Fruit fly (Drosophila melanogaster) whole organism, embryonic: ENCODE measurements around the gene Svil.

ENCODE experiments used
- Bgb ChIP-seq: fragments of 200-800 bp; sonication (Bioruptor generic); IDR thresholded peaks from 2 replicates; pipeline ENCODE4 v1.3.6; 2022; ENCODE audit warnings: missing biosample characterization, missing genetic modification characterization; ENCODE audit not compliant: partially characterized antibody
- Blimp-1 ChIP-seq: fragments of 200-800 bp; sonication (Bioruptor generic); optimal IDR thresholded peaks from 3 replicates; lab custom pipeline; 2018; ENCODE audit warnings: missing biosample characterization, missing genetic modification characterization, mild to moderate bottlenecking, moderate library complexity, missing genetic modification reagents
- CG1024 ChIP-seq: fragments of 200-800 bp; sonication (Bioruptor generic); IDR thresholded peaks from 2 replicates; pipeline ENCODE4 v1.3.6; 2022; ENCODE audit warnings: missing biosample characterization, missing genetic modification characterization
- CG11504 ChIP-seq: fragments of 200-800 bp; sonication (Bioruptor generic); optimal IDR thresholded peaks from 3 replicates; lab custom pipeline; 2019; ENCODE audit warnings: missing biosample characterization, mild to moderate bottlenecking, missing genetic modification characterization, moderate library complexity
- CG15269 ChIP-seq: fragments of 200-800 bp; sonication (Bioruptor generic); optimal IDR thresholded peaks from 2 replicates; lab custom pipeline; 2018; ENCODE audit warnings: missing biosample characterization, mild to moderate bottlenecking, missing genetic modification characterization, moderate library complexity
- CG15514 ChIP-seq: fragments of 200-800 bp; sonication (Bioruptor generic); optimal IDR thresholded peaks from 3 replicates; lab custom pipeline; 2017; ENCODE audit warnings: missing biosample characterization, missing genetic modification characterization, mild to moderate bottlenecking, moderate library complexity, missing genetic modification reagents
- CG18764 ChIP-seq: fragments of 200-800 bp; sonication (Bioruptor generic); optimal IDR thresholded peaks from 3 replicates; lab custom pipeline; 2016; ENCODE audit warnings: missing biosample characterization, missing genetic modification characterization
- CG30431 ChIP-seq: fragments of 200-800 bp; sonication (Bioruptor generic); optimal IDR thresholded peaks from 2 replicates; lab custom pipeline; 2017; ENCODE audit warnings: missing biosample characterization, missing genetic modification characterization
- CG34422 ChIP-seq: fragments of 200-800 bp; sonication (Bioruptor generic); IDR thresholded peaks from 3 replicates; pipeline ENCODE4 v1.3.6; 2022; ENCODE audit warnings: missing biosample characterization, missing genetic modification characterization
- CG5245 ChIP-seq: fragments of 200-800 bp; sonication (Bioruptor generic); optimal IDR thresholded peaks from 3 replicates; lab custom pipeline; 2016; ENCODE audit warnings: missing biosample characterization, missing genetic modification characterization
- CG7963 ChIP-seq: fragments of 200-800 bp; sonication (Bioruptor generic); IDR thresholded peaks from 3 replicates; pipeline ENCODE4 v1.3.6; 2022; ENCODE audit warnings: missing biosample characterization, missing genetic modification characterization; ENCODE audit not compliant: partially characterized antibody
- CG8089 ChIP-seq: fragments of 200-800 bp; sonication (Bioruptor generic); optimal IDR thresholded peaks from 3 replicates; lab custom pipeline; 2016; ENCODE audit warnings: missing biosample characterization, missing genetic modification characterization
- CG8281 ChIP-seq: fragments of 200-800 bp; sonication (Bioruptor generic); optimal IDR thresholded peaks from 2 replicates; lab custom pipeline; 2018; ENCODE audit warnings: missing biosample characterization, mild to moderate bottlenecking, missing genetic modification characterization, moderate library complexity
- CrebB ChIP-seq: fragments of 200-800 bp; sonication (Bioruptor generic); optimal IDR thresholded peaks from 3 replicates; lab custom pipeline; 2018; ENCODE audit warnings: missing biosample characterization, mild to moderate bottlenecking, missing genetic modification characterization
- Ets65A ChIP-seq: fragments of 200-800 bp; sonication (Bioruptor generic); peaks from one replicate; lab custom pipeline; 2016; ENCODE audit warnings: missing biosample characterization, missing genetic modification characterization
- Fer3 ChIP-seq: fragments of 200-800 bp; sonication (Bioruptor generic); optimal IDR thresholded peaks from 2 replicates; lab custom pipeline; 2018; ENCODE audit warnings: missing biosample characterization, mild to moderate bottlenecking, missing genetic modification characterization, moderate library complexity
- Hr39 ChIP-seq: fragments of >200 bp; optimal IDR thresholded peaks from 2 replicates; lab custom pipeline; 2017
- Hr51 ChIP-seq, 2 experiments: fragments of 200-800 bp; sonication (Bioruptor generic); optimal IDR thresholded peaks; 2 replicates in 1 of 2; 3 replicates in 1 of 2; lab custom pipeline; 2016 to 2018; ENCODE audit warnings: missing biosample characterization in 2 of 2, missing genetic modification characterization in 2 of 2, mild to moderate bottlenecking in 1 of 2, moderate library complexity in 1 of 2
- Lhr ChIP-seq: fragments of 200-800 bp; sonication (Bioruptor generic); optimal IDR thresholded peaks from 3 replicates; lab custom pipeline; 2017; ENCODE audit warnings: mild to moderate bottlenecking, missing biosample characterization, missing genetic modification reagents, missing genetic modification characterization
- Med ChIP-seq: fragments of 200-800 bp; sonication (Bioruptor generic); peaks from one replicate; lab custom pipeline; 2016; ENCODE audit warnings: missing biosample characterization, missing genetic modification characterization, mild to moderate bottlenecking, inconsistent platforms, moderate library complexity
- NC2β ChIP-seq: fragments of 200-800 bp; sonication (Bioruptor generic); optimal IDR thresholded peaks from 2 replicates; lab custom pipeline; 2016; ENCODE audit warnings: missing biosample characterization, missing genetic modification characterization
- Pdp1 ChIP-seq, 2 experiments: fragments of 200-800 bp; sonication (Bioruptor generic); optimal IDR thresholded peaks; 3 replicates each; lab custom pipeline; 2016; ENCODE audit warnings: missing biosample characterization in 2 of 2, missing genetic modification characterization in 2 of 2, mild to moderate bottlenecking in 1 of 2, moderate library complexity in 1 of 2
- Rx ChIP-seq: fragments of 200-800 bp; sonication (Bioruptor generic); IDR thresholded peaks from 2 replicates; pipeline ENCODE4 v1.3.6; 2022; ENCODE audit warnings: missing biosample characterization, missing genetic modification characterization
- Sox100B ChIP-seq: fragments of 200-800 bp; sonication (Bioruptor generic); optimal IDR thresholded peaks from 3 replicates; lab custom pipeline; 2018; ENCODE audit warnings: missing biosample characterization, mild to moderate bottlenecking, missing genetic modification characterization
- Sox102F ChIP-seq: fragments of 200-800 bp; sonication (Bioruptor generic); optimal IDR thresholded peaks from 2 replicates; lab custom pipeline; 2018; ENCODE audit warnings: missing biosample characterization, mild to moderate bottlenecking, missing genetic modification characterization, moderate library complexity
- Sry-β ChIP-seq: fragments of 200-800 bp; sonication (Bioruptor generic); optimal IDR thresholded peaks from 2 replicates; lab custom pipeline; 2018; ENCODE audit warnings: missing biosample characterization, mild to moderate bottlenecking, missing genetic modification characterization, moderate library complexity
- ara ChIP-seq: fragments of 200-800 bp; sonication (Bioruptor generic); IDR thresholded peaks from 2 replicates; pipeline ENCODE4 v1.3.6; 2022; ENCODE audit warnings: missing biosample characterization, missing genetic modification characterization
- bab2 ChIP-seq: fragments of 200-800 bp; sonication (Bioruptor generic); optimal IDR thresholded peaks from 2 replicates; lab custom pipeline; 2016; ENCODE audit warnings: missing biosample characterization, missing genetic modification characterization
- bsh ChIP-seq, 2 experiments: fragments of 200-800 bp; sonication (Bioruptor generic); optimal IDR thresholded peaks; 2 replicates each; lab custom pipeline; 2017 to 2018; ENCODE audit warnings: mild to moderate bottlenecking in 2 of 2, missing biosample characterization in 2 of 2, missing genetic modification characterization in 2 of 2, moderate library complexity in 1 of 2
- cato ChIP-seq: fragments of 200-800 bp; sonication (Bioruptor generic); optimal IDR thresholded peaks from 2 replicates; lab custom pipeline; 2016; ENCODE audit warnings: missing biosample characterization, missing genetic modification characterization, borderline replicate concordance
- gcm ChIP-seq: fragments of 200-800 bp; sonication (Bioruptor generic); optimal IDR thresholded peaks from 2 replicates; lab custom pipeline; 2019; ENCODE audit warnings: missing biosample characterization, mild to moderate bottlenecking, missing genetic modification characterization, moderate library complexity
- gem ChIP-seq: fragments of 200-800 bp; sonication (Bioruptor generic); optimal IDR thresholded peaks from 2 replicates; lab custom pipeline; 2019; ENCODE audit warnings: missing biosample characterization, mild to moderate bottlenecking, missing genetic modification characterization, moderate library complexity
- gsb ChIP-seq: fragments of 200-800 bp; sonication (Bioruptor generic); IDR thresholded peaks from 2 replicates; pipeline ENCODE4 v1.3.6; 2022; ENCODE audit warnings: missing biosample characterization, missing genetic modification characterization
- kni ChIP-seq: fragments of 200-800 bp; sonication (Bioruptor generic); optimal IDR thresholded peaks from 3 replicates; lab custom pipeline; 2017; ENCODE audit warnings: mild to moderate bottlenecking, missing biosample characterization, missing genetic modification reagents, missing genetic modification characterization
- nau ChIP-seq: fragments of 200-800 bp; sonication (Bioruptor generic); optimal IDR thresholded peaks from 3 replicates; lab custom pipeline; 2017; ENCODE audit warnings: missing biosample characterization, mild to moderate bottlenecking, missing genetic modification characterization, missing genetic modification reagents
- nmo ChIP-seq: fragments of 200-800 bp; sonication (Bioruptor generic); optimal IDR thresholded peaks from 2 replicates; lab custom pipeline; 2018; ENCODE audit warnings: missing biosample characterization, mild to moderate bottlenecking, missing genetic modification characterization, moderate library complexity
- oc ChIP-seq: fragments of 200-800 bp; sonication (Bioruptor generic); optimal IDR thresholded peaks from 2 replicates; lab custom pipeline; 2018; ENCODE audit warnings: missing biosample characterization, mild to moderate bottlenecking, missing genetic modification characterization, moderate library complexity
- prd ChIP-seq, 3 experiments: fragments of >200 bp in 2 of 3; fragments of 200-800 bp in 1 of 3; sonication (Bioruptor generic) in 1 of 3; optimal IDR thresholded peaks in 2 of 3; IDR thresholded peaks in 1 of 3; 2 replicates in 2 of 3; 3 replicates in 1 of 3; pipeline versions ENCODE4 v1.3.6 to Lab custom; 2017 to 2022; ENCODE audit warnings: missing biosample characterization in 1 of 3, missing genetic modification characterization in 1 of 3
- sd ChIP-seq: fragments of 200-800 bp; sonication (Bioruptor generic); optimal IDR thresholded peaks from 3 replicates; lab custom pipeline; 2018; ENCODE audit warnings: missing biosample characterization, mild to moderate bottlenecking, missing genetic modification characterization, moderate library complexity
- sqz ChIP-seq: fragments of 200-800 bp; sonication (Bioruptor generic); optimal IDR thresholded peaks from 3 replicates; lab custom pipeline; 2018; ENCODE audit warnings: missing biosample characterization, mild to moderate bottlenecking, missing genetic modification characterization
- unc-4 ChIP-seq: fragments of 200-800 bp; sonication (Bioruptor generic); IDR thresholded peaks from 2 replicates; pipeline ENCODE4 v1.3.6; 2022; ENCODE audit warnings: missing biosample characterization, missing genetic modification characterization; ENCODE audit not compliant: partially characterized antibody
- vvl ChIP-seq: fragments of 200-800 bp; sonication (Bioruptor generic); IDR thresholded peaks from 2 replicates; pipeline ENCODE4 v1.3.6; 2022; ENCODE audit warnings: missing biosample characterization, missing genetic modification characterization

Gene Svil

DNA sequence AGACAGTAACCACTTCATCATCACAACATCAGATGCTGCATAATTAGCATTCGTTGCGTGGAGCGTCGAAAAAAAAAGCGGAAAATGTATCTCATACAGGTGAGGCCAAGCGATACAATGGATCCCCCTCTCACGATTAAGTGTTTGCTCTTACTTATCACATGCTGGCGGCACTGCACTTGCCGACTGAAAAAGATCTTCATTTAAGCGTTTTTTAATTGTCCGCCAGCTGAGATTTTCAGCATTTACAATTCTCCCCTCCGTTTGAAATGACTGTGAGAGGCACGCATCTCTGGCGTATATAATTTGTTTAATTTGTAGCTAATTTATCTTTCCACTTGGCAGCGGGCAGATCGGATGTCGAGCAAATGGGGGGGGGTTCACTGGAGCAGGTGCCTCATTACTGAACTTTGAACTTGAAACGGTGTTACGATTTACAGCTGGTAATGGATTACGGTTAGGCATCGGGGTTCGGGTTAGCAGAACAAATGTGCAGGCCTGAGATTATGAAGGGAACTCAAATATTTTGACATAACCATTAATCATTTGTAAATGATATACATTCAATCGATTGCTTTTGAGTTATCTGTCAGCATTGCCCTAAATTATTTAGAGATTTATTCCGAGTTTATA lies 11.3 kb downstream of the Svil start, which contains the start of gene Mzt1 (continued):
- TF ChIP-seq prd (optimal IDR thresholded peaks at IDR 0.05; lab: Kevin White, UChicago): no peak
- 0 out of 3 replicates have a peak, but pooled peaks have one; percentile 10 for TF ChIP-seq prd (GFP tag; IDR thresholded peaks at IDR 0.05; lab: Robert Waterston, UW)
- TF ChIP-seq sd (tag; lab: Kevin White, UChicago): peak; percentile 10
- no peak for TF ChIP-seq ara (GFP tag; lab: Robert Waterston, UW)

dm6 chr3L:2390889-2391288 lies 13.4 kb downstream of the Svil start, which contains the start of the genes CG32298 and CG32299:
CG32298 (minus strand) TSS chr3L:2390989.
CG32299 (minus strand) TSS chr3L:2390989.
- TF ChIP-seq Lhr (GFP tag; lab: Kevin White, UChicago) (no peak), Hr39 (lab: Kevin White, UChicago) (no peak), gcm (GFP tag; lab: Kevin White, UChicago) (peak; percentile 78)

dm6 chr3L:2392745-2393435 lies 15.4 kb downstream of the Svil start:
- peak; percentile 10 for TF ChIP-seq Sox100B (GFP tag; lab: Kevin White, UChicago)
- TF ChIP-seq gsb (GFP tag; lab: Robert Waterston, UW): no peak
- TF ChIP-seq vvl (GFP tag; lab: Robert Waterston, UW): 0 out of 2 replicates have a peak, but pooled peaks have one; percentile 14
- peak; percentile 2 for TF ChIP-seq oc (tag; lab: Kevin White, UChicago)
- TF ChIP-seq nmo (GFP tag; lab: Kevin White, UChicago): no peak
- TF ChIP-seq CG8089 (GFP tag; lab: Kevin White, UChicago): no peak
- TF ChIP-seq bsh (GFP tag; optimal IDR thresholded peaks at IDR 0.05; lab: Kevin White, UChicago): peak in 1 of 2 experiments; percentile 19
- no peak for TF ChIP-seq Rx (GFP tag; lab: Robert Waterston, UW)
- no peak for TF ChIP-seq CG7963 (GFP tag; lab: Robert Waterston, UW)
- peak; percentile 68 for TF ChIP-seq bab2 (GFP tag; lab: Kevin White, UChicago)
- TF ChIP-seq Sry-β: peak; percentile 9
- no peak for TF ChIP-seq Ets65A (GFP tag; lab: Kevin White, UChicago)
- TF ChIP-seq gcm (GFP tag; lab: Kevin White, UChicago): peak; percentile 81
- peak; percentile 23 for TF ChIP-seq CG15269 (tag; lab: Kevin White, UChicago)
- TF ChIP-seq CG5245 (GFP tag; lab: Kevin White, UChicago): peak; percentile 40
- peak; percentile 4 for TF ChIP-seq CG15514 (GFP tag; lab: Kevin White, UChicago)
- no peak for TF ChIP-seq cato (GFP tag; lab: Kevin White, UChicago)
- TF ChIP-seq CG18764 (GFP tag; lab: Kevin White, UChicago): peak; percentile 34
- TF ChIP-seq Hr51 (GFP tag; optimal IDR thresholded peaks at IDR 0.05; lab: Kevin White, UChicago): no peak
- TF ChIP-seq Pdp1 (GFP tag; optimal IDR thresholded peaks at IDR 0.05; lab: Kevin White, UChicago): peak in 1 of 2 experiments; percentile 38
- TF ChIP-seq Fer3 (tag; lab: Kevin White, UChicago): no peak
- TF ChIP-seq sqz (GFP tag; lab: Kevin White, UChicago): peak; percentile 60
- no peak for TF ChIP-seq CrebB (tag; lab: Kevin White, UChicago)
- TF ChIP-seq ara (GFP tag; lab: Robert Waterston, UW): no peak
- TF ChIP-seq CG30431 (GFP tag; lab: Kevin White, UChicago): no peak
- TF ChIP-seq CG8281 (tag; lab: Kevin White, UChicago): peak; percentile 22
- peak; percentile 20 for TF ChIP-seq gem (tag; lab: Kevin White, UChicago)
- TF ChIP-seq unc-4 (GFP tag; lab: Robert Waterston, UW): no peak
- TF ChIP-seq Sox102F: peak; percentile 8
- TF ChIP-seq CG34422 (GFP tag; lab: Robert Waterston, UW): no peak
- TF ChIP-seq nau (GFP tag; lab: Kevin White, UChicago): peak; percentile 25
- peak; percentile 3 for TF ChIP-seq Blimp-1
- TF ChIP-seq NC2β (GFP tag; lab: Kevin White, UChicago): no peak
- TF ChIP-seq CG1024 (GFP tag; lab: Robert Waterston, UW): peak; percentile 45; the same call in 1 of the 2 replicates
- TF ChIP-seq Med (GFP tag; lab: Kevin White, UChicago): peak; percentile 70
- TF ChIP-seq kni (GFP tag; lab: Kevin White, UChicago): no peak
- no peak for TF ChIP-seq Bgb
- TF ChIP-seq CG11504: no peak
